Worm (Caenorhabditis elegans) whole organism, mixed stage, embryonic: ENCODE data around the gene Y26G10.5.

Experiments
- lin-13 ChIP-seq: fragments of 150-350 bp; optimal IDR thresholded peaks from 2 replicates; lab custom pipeline; 2014; ENCODE audit warnings: missing biosample characterization, missing genetic modification characterization
- lsy-2 ChIP-seq: fragments of 150-350 bp; optimal IDR thresholded peaks from 2 replicates; lab custom pipeline; 2014; ENCODE audit warnings: missing biosample characterization, missing genetic modification characterization

DNA sequence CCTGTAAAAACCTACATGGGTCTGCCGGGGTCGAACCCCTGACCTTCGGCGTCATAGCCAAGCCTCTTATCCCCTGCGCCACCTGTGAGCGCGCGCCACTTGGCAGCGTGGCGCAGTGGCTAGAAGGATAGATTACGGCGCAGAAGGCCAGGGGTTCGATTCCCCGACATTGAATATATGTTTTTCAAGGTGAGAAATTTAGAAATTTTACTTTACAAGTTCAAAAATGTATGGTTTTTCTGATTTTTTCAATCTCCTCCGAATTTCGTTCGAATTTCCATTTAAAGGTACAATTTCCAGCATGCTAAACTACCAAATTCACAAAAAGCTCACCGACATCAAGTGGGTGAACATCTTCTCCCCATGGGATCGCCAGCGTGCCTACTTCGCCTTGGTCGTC, 40.6 kb downstream of the Y26G10.5 start, which contains the start of gene dgat-2:
- TF ChIP-seq lsy-2 (tag; lab: Kevin White, UChicago) (no peak), lin-13 (no peak)
